Worm (Caenorhabditis elegans) whole organism, mixed stage, embryonic: ENCODE results near the gene K08F9.1.

ENCODE experiments used
- M03D4.4 ChIP-seq: sonication (generic microtip); optimal IDR thresholded peaks from 2 replicates; lab custom pipeline; 2017; ENCODE audit warnings: mild to moderate bottlenecking, missing genetic modification characterization, missing compliant biosample characterization
- bed-3 ChIP-seq: fragments of 200-800 bp; sonication (Bioruptor generic); optimal IDR thresholded peaks from 3 replicates; lab custom pipeline; 2018; ENCODE audit warnings: mild to moderate bottlenecking, missing genetic modification characterization, moderate library complexity, missing compliant biosample characterization
- blmp-1 ChIP-seq: fragments of 150-350 bp; optimal IDR thresholded peaks from 2 replicates; lab custom pipeline; 2014; ENCODE audit warnings: missing biosample characterization, missing genetic modification characterization
- ceh-39 ChIP-seq: fragments of 150-350 bp; optimal IDR thresholded peaks from 2 replicates; lab custom pipeline; 2014; ENCODE audit warnings: missing biosample characterization, missing genetic modification characterization
- ceh-43 ChIP-seq: fragments of 200-800 bp; sonication (Bioruptor generic); optimal IDR thresholded peaks from 2 replicates; lab custom pipeline; 2018; ENCODE audit warnings: mild to moderate bottlenecking, missing genetic modification characterization, moderate library complexity, missing compliant biosample characterization
- ceh-83 ChIP-seq: fragments of 200-800 bp; sonication (Bioruptor generic); optimal IDR thresholded peaks from 2 replicates; lab custom pipeline; 2018; ENCODE audit warnings: mild to moderate bottlenecking, missing genetic modification characterization, missing compliant biosample characterization
- ces-1 ChIP-seq: fragments of 150-350 bp; optimal IDR thresholded peaks from 2 replicates; lab custom pipeline; 2014; ENCODE audit warnings: missing biosample characterization, missing genetic modification reagents, missing genetic modification characterization
- cnd-1 ChIP-seq: fragments of 200-800 bp; sonication (Bioruptor generic); optimal IDR thresholded peaks from 2 replicates; lab custom pipeline; 2018; ENCODE audit warnings: mild to moderate bottlenecking, missing genetic modification characterization, missing compliant biosample characterization
- drap-1 ChIP-seq: fragments of 200-800 bp; sonication (Bioruptor generic); optimal IDR thresholded peaks from 3 replicates; lab custom pipeline; 2018; ENCODE audit warnings: mild to moderate bottlenecking, missing genetic modification characterization, missing compliant biosample characterization
- elt-1 ChIP-seq: sonication (generic microtip); optimal IDR thresholded peaks from 2 replicates; lab custom pipeline; 2017; ENCODE audit warnings: missing genetic modification characterization, mild to moderate bottlenecking, missing compliant biosample characterization, antibody characterized with exemption, moderate library complexity, borderline replicate concordance; ENCODE audit not compliant: insufficient read depth
- elt-3 ChIP-seq: fragments of 150-350 bp; optimal IDR thresholded peaks from 2 replicates; lab custom pipeline; 2014; ENCODE audit warnings: missing biosample characterization, missing genetic modification characterization
- flh-1 ChIP-seq: fragments of 200-800 bp; sonication (Bioruptor generic); optimal IDR thresholded peaks from 2 replicates; lab custom pipeline; 2018; ENCODE audit warnings: mild to moderate bottlenecking, missing genetic modification characterization, moderate library complexity, missing compliant biosample characterization
- ham-2 ChIP-seq: fragments of 200-800 bp; sonication (Bioruptor generic); optimal IDR thresholded peaks from 2 replicates; lab custom pipeline; 2018; ENCODE audit warnings: mild to moderate bottlenecking, missing genetic modification characterization, missing compliant biosample characterization
- hlh-1 ChIP-seq: fragments of 150-350 bp; optimal IDR thresholded peaks from 2 replicates; lab custom pipeline; 2014; ENCODE audit warnings: missing biosample characterization, missing genetic modification reagents, missing genetic modification characterization
- lin-13 ChIP-seq: fragments of 150-350 bp; optimal IDR thresholded peaks from 2 replicates; lab custom pipeline; 2014; ENCODE audit warnings: missing biosample characterization, missing genetic modification characterization
- lin-32 ChIP-seq: fragments of 200-800 bp; sonication (Bioruptor generic); optimal IDR thresholded peaks from 2 replicates; lab custom pipeline; 2018; ENCODE audit warnings: mild to moderate bottlenecking, missing genetic modification characterization, missing compliant biosample characterization
- lsy-2 ChIP-seq: fragments of 150-350 bp; optimal IDR thresholded peaks from 2 replicates; lab custom pipeline; 2014; ENCODE audit warnings: missing biosample characterization, missing genetic modification characterization
- mab-5 ChIP-seq: fragments of 150-350 bp; optimal IDR thresholded peaks from 2 replicates; lab custom pipeline; 2014; ENCODE audit warnings: missing biosample characterization, missing genetic modification characterization
- mep-1 ChIP-seq: fragments of 150-350 bp; optimal IDR thresholded peaks from 2 replicates; lab custom pipeline; 2017; ENCODE audit warnings: missing biosample characterization, missing genetic modification reagents, missing genetic modification characterization, inconsistent platforms
- mls-2 ChIP-seq: sonication (generic microtip); optimal IDR thresholded peaks from 2 replicates; lab custom pipeline; 2016; ENCODE audit warnings: mild to moderate bottlenecking, missing genetic modification characterization, moderate library complexity, missing compliant biosample characterization
- nhr-12 ChIP-seq: fragments of 150-350 bp; optimal IDR thresholded peaks from 2 replicates; lab custom pipeline; 2014; ENCODE audit warnings: missing biosample characterization, missing genetic modification characterization
- nhr-2 ChIP-seq: fragments of 150-350 bp; optimal IDR thresholded peaks from 2 replicates; lab custom pipeline; 2014; ENCODE audit warnings: missing biosample characterization, missing genetic modification characterization
- nhr-237 ChIP-seq: fragments of 150-350 bp; optimal IDR thresholded peaks from 2 replicates; lab custom pipeline; 2014; ENCODE audit warnings: missing biosample characterization, missing genetic modification characterization
- nhr-28 ChIP-seq: fragments of 150-350 bp; optimal IDR thresholded peaks from 2 replicates; lab custom pipeline; 2014; ENCODE audit warnings: missing biosample characterization, missing genetic modification characterization
- nhr-76 ChIP-seq: sonication (generic microtip); optimal IDR thresholded peaks from 2 replicates; lab custom pipeline; 2017; ENCODE audit warnings: missing biosample characterization, missing genetic modification characterization
- pha-4 ChIP-seq: fragments of 150-350 bp; optimal IDR thresholded peaks from 2 replicates; lab custom pipeline; 2018; ENCODE audit warnings: missing biosample characterization, missing genetic modification reagents, missing genetic modification characterization
- sem-2 ChIP-seq: fragments of 200-800 bp; sonication (Bioruptor generic); optimal IDR thresholded peaks from 2 replicates; lab custom pipeline; 2018; ENCODE audit warnings: mild to moderate bottlenecking, missing genetic modification characterization, missing compliant biosample characterization
- snpc-4 ChIP-seq: fragments of 150-350 bp; optimal IDR thresholded peaks from 2 replicates; lab custom pipeline; 2014; ENCODE audit warnings: missing biosample characterization, missing genetic modification characterization
- sptf-1 ChIP-seq: sonication (generic microtip); optimal IDR thresholded peaks from 2 replicates; lab custom pipeline; 2017; ENCODE audit warnings: mild to moderate bottlenecking, missing genetic modification characterization, moderate library complexity, missing compliant biosample characterization
- tbx-8 ChIP-seq: fragments of 200-800 bp; sonication (Bioruptor generic); optimal IDR thresholded peaks from 2 replicates; lab custom pipeline; 2018; ENCODE audit warnings: mild to moderate bottlenecking, missing genetic modification characterization, moderate library complexity, missing compliant biosample characterization
- unc-120 ChIP-seq: sonication (generic microtip); optimal IDR thresholded peaks from 2 replicates; lab custom pipeline; 2017; ENCODE audit warnings: missing genetic modification characterization, missing compliant biosample characterization; ENCODE audit not compliant: poor library complexity, severe bottlenecking
- unc-39 ChIP-seq: fragments of 150-350 bp; optimal IDR thresholded peaks from 2 replicates; lab custom pipeline; 2014; ENCODE audit warnings: missing biosample characterization, missing genetic modification characterization
- unc-62 ChIP-seq: fragments of 150-350 bp; optimal IDR thresholded peaks from 2 replicates; lab custom pipeline; 2014; ENCODE audit warnings: missing biosample characterization, missing genetic modification reagents, missing genetic modification characterization
- zip-8 ChIP-seq: fragments of 150-350 bp; optimal IDR thresholded peaks from 2 replicates; lab custom pipeline; 2014; ENCODE audit warnings: missing biosample characterization, missing genetic modification characterization
- ztf-11 ChIP-seq: fragments of 150-350 bp; optimal IDR thresholded peaks from 2 replicates; lab custom pipeline; 2014; ENCODE audit warnings: missing biosample characterization, missing genetic modification characterization

Gene K08F9.1

DNA sequence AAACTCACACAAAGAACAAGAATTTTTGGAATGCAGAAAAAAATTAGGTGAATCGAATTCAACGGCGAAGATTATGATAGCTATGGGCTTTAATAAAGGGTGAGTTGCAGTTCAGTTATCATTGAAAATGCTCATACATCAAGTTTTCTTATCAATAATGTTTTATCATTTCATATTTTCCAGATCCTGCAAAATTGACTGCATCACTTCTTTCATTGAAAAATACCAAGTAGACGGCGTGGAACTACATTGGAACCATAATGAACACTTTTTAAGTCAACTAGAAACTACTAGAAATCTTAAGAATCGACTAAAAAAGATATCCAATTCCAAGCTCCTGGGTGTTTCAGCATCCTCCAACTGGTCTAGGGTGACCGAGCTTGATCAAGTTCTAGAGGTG is at the start of gene K08F9.1:
TSS of gene K08F9.1 (minus strand) at position 101 of the 400 bp plus-strand sequence.
- TF ChIP-seq zip-8 (tag; lab: Kevin White, UChicago) (no peak), unc-39 (no peak), sem-2 (GFP tag; lab: Kevin White, UChicago) (no peak), drap-1 (GFP tag; lab: Kevin White, UChicago) (no peak), nhr-237 (tag; lab: Kevin White, UChicago) (no peak), blmp-1 (tag; lab: Kevin White, UChicago) (no peak), nhr-12 (tag; lab: Kevin White, UChicago) (no peak), ceh-39 (no peak), nhr-2 (tag; lab: Kevin White, UChicago) (no peak), ztf-11 (tag; lab: Kevin White, UChicago) (no peak), nhr-28 (tag; lab: Kevin White, UChicago) (no peak), lsy-2 (tag; lab: Kevin White, UChicago) (no peak), flh-1 (GFP tag; lab: Kevin White, UChicago) (no peak), bed-3 (GFP tag; lab: Kevin White, UChicago) (no peak), nhr-76 (no peak), ces-1 (GFP tag; lab: Kevin White, UChicago) (no peak), ceh-43 (no peak)

DNA sequence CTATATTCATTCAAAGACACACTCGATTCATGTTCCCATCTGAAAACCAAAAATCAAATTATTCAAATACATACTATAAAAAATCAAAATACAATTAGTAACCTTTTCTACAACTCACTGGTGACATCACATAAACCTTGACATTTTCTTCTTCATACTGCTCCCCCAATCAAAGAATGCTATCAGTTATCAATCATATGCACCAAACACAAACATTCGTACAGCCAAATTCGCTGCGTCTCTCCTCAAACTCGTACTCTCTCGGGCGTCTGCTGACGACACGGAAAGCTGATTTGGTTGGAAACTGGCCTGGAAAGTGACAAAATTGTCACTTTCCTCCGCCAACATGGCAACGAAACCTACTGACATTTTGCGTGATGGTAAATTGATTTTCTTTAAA is 49.2 kb upstream of the K08F9.1 start, which contains the start of gene plc-2:
TSS of gene plc-2 (plus strand) at position 196 of the 400 bp plus-strand sequence.
- no peak for TF ChIP-seq ceh-43
- no peak for TF ChIP-seq unc-39
- TF ChIP-seq nhr-28 (tag; lab: Kevin White, UChicago): no peak
- TF ChIP-seq mab-5 (tag; lab: Kevin White, UChicago): no peak
- TF ChIP-seq, all 35 proteins: peak for 0

DNA sequence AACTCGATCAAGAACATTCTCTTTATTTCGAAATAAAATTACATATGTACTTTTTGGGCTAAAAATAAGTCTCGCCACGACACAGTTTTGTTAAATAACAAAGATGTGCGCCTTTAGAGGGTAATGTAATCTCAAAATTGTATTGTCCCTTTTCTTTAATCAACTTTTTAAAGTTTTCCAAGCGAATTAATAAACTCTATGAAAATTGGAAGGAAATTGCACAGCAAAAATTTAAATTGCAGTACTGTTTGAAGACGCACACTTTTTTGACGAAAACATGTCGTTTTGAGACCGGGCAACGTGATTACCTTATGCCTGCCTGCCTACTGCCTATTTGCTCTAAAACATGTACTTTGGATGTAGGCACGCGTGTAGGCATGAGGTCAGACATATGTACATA is 48.8 kb upstream of the K08F9.1 start:
- TF ChIP-seq blmp-1 (tag; lab: Kevin White, UChicago): no peak
- no peak for TF ChIP-seq lin-32 (GFP tag; lab: Kevin White, UChicago)
- TF ChIP-seq bed-3 (GFP tag; lab: Kevin White, UChicago): no peak
- no peak for TF ChIP-seq unc-39
- TF ChIP-seq unc-120 (tag; lab: Kevin White, UChicago): no peak
- TF ChIP-seq nhr-76: no peak
- TF ChIP-seq sptf-1 (tag; lab: Kevin White, UChicago): no peak
- TF ChIP-seq ces-1 (GFP tag; lab: Kevin White, UChicago): no peak
- no peak for TF ChIP-seq elt-1 (tag; lab: Kevin White, UChicago)
- no peak for TF ChIP-seq mep-1 (tag; lab: Kevin White, UChicago)
- TF ChIP-seq zip-8 (tag; lab: Kevin White, UChicago): no peak
- TF ChIP-seq nhr-237 (tag; lab: Kevin White, UChicago): no peak
- TF ChIP-seq pha-4: no peak
- no peak for TF ChIP-seq ceh-43
- TF ChIP-seq nhr-28 (tag; lab: Kevin White, UChicago): no peak
- no peak for TF ChIP-seq ceh-83 (GFP tag; lab: Kevin White, UChicago)
- TF ChIP-seq ztf-11 (tag; lab: Kevin White, UChicago): no peak
- TF ChIP-seq, all 35 proteins: peak for 0

DNA sequence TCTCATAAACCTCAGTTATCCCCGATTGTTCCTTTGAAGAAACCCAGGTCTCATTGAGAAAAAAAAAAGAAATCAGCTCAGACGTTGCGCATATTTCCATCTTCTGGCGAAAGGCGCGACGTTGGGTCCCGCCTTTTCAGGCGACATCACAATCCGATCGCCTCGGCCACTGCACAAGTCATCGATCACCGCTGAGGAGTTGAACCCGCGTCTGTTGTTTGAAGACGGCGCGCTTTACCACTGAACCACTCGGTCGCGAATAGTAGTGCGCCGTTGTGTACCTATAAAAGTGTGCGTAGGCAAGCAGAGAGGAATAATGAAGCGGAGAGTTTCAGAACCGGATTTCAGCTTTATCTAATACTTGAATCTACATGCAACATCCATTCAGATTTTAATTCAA is 47.7 kb upstream of the K08F9.1 start, which contains the start of gene Y75B12B.11:
TSS of gene Y75B12B.11 (plus strand) at position 394 of the 400 bp plus-strand sequence.
- no peak for TF ChIP-seq elt-3
- no peak for TF ChIP-seq ces-1 (GFP tag; lab: Kevin White, UChicago)
- TF ChIP-seq mls-2 (tag; lab: Kevin White, UChicago): peak; percentile 93
- TF ChIP-seq M03D4.4 (tag; lab: Kevin White, UChicago): peak; percentile 90
- TF ChIP-seq zip-8 (tag; lab: Kevin White, UChicago): no peak
- peak; percentile 47 for TF ChIP-seq mep-1 (tag; lab: Kevin White, UChicago)
- TF ChIP-seq nhr-237 (tag; lab: Kevin White, UChicago): no peak
- TF ChIP-seq ceh-39: no peak
- TF ChIP-seq lin-13 (tag; lab: Kevin White, UChicago): peak; percentile 61
- TF ChIP-seq lin-32 (GFP tag; lab: Kevin White, UChicago): peak; percentile 83
- TF ChIP-seq ztf-11 (tag; lab: Kevin White, UChicago): peak; percentile 1
- TF ChIP-seq ceh-43: peak; percentile 84
- no peak for TF ChIP-seq unc-39
- no peak for TF ChIP-seq elt-1 (tag; lab: Kevin White, UChicago)
- TF ChIP-seq snpc-4 (tag; lab: Kevin White, UChicago): no peak
- TF ChIP-seq unc-62 (GFP tag; lab: Kevin White, UChicago): peak; percentile 24
- peak; percentile 75 for TF ChIP-seq pha-4
- peak; percentile 77 for TF ChIP-seq flh-1 (GFP tag; lab: Kevin White, UChicago)
- TF ChIP-seq drap-1 (GFP tag; lab: Kevin White, UChicago): peak; percentile 99
- peak; percentile 94 for TF ChIP-seq cnd-1 (tag; lab: Kevin White, UChicago)
- TF ChIP-seq ham-2: peak; percentile 81
- TF ChIP-seq lsy-2 (tag; lab: Kevin White, UChicago): peak; percentile 52
- peak; percentile 76 for TF ChIP-seq bed-3 (GFP tag; lab: Kevin White, UChicago)
- TF ChIP-seq sem-2 (GFP tag; lab: Kevin White, UChicago): peak; percentile 84
- no peak for TF ChIP-seq blmp-1 (tag; lab: Kevin White, UChicago)
- TF ChIP-seq unc-120 (tag; lab: Kevin White, UChicago): peak; percentile 94
- TF ChIP-seq ceh-83 (GFP tag; lab: Kevin White, UChicago): peak; percentile 93
- TF ChIP-seq mab-5 (tag; lab: Kevin White, UChicago): peak; percentile 26
- TF ChIP-seq nhr-28 (tag; lab: Kevin White, UChicago): no peak
- TF ChIP-seq hlh-1: peak; percentile 28
- TF ChIP-seq tbx-8 (GFP tag; lab: Kevin White, UChicago): peak; percentile 88
- no peak for TF ChIP-seq nhr-2 (tag; lab: Kevin White, UChicago)
- TF ChIP-seq nhr-12 (tag; lab: Kevin White, UChicago): no peak
- peak; percentile 93 for TF ChIP-seq sptf-1 (tag; lab: Kevin White, UChicago)
- TF ChIP-seq nhr-76: no peak
- TF ChIP-seq, all 35 proteins: peak for 22
